Worm (Caenorhabditis elegans) whole organism, L1 larva: Measurements from ENCODE around the gene C56C10.7.
A peak's percentile ranks its signal among the peaks of the same experiment; 100 is the strongest.

Experiments used
- C04F5.9 ChIP-seq: sonication (generic microtip); optimal IDR thresholded peaks from 2 replicates; lab custom pipeline; 2016; ENCODE audit warnings: missing genetic modification characterization, missing compliant biosample characterization
- C34B4.2 ChIP-seq: sonication (generic microtip); optimal IDR thresholded peaks from 2 replicates; lab custom pipeline; 2017; ENCODE audit warnings: mild to moderate bottlenecking, missing genetic modification characterization, missing compliant biosample characterization
- Y116A8C.19 ChIP-seq: sonication (generic microtip); optimal IDR thresholded peaks from 2 replicates; lab custom pipeline; 2016; ENCODE audit warnings: missing compliant biosample characterization, missing genetic modification characterization, borderline replicate concordance
- ama-1 ChIP-seq: fragments of 150-350 bp; optimal IDR thresholded peaks from 2 replicates; lab custom pipeline; 2014
- blmp-1 ChIP-seq: fragments of 150-350 bp; optimal IDR thresholded peaks from 2 replicates; lab custom pipeline; 2014; ENCODE audit warnings: missing biosample characterization, missing genetic modification characterization
- ceh-63 ChIP-seq: fragments of 200-800 bp; sonication (Bioruptor generic); optimal IDR thresholded peaks from 2 replicates; lab custom pipeline; 2018; ENCODE audit warnings: mild to moderate bottlenecking, missing genetic modification characterization, missing compliant biosample characterization
- ceh-8 ChIP-seq: fragments of 200-800 bp; sonication (Bioruptor generic); optimal IDR thresholded peaks from 2 replicates; lab custom pipeline; 2018; ENCODE audit warnings: mild to moderate bottlenecking, missing genetic modification characterization, moderate library complexity, missing compliant biosample characterization
- ceh-82 ChIP-seq, 3 experiments: fragments of 150-350 bp in 1 of 3; sonication (generic microtip) in 2 of 3; optimal IDR thresholded peaks; 2 replicates each; lab custom pipeline; 2014 to 2017; ENCODE audit warnings: missing biosample characterization in 3 of 3, missing genetic modification characterization in 3 of 3
- dsc-1 ChIP-seq: sonication (generic microtip); optimal IDR thresholded peaks from 2 replicates; lab custom pipeline; 2016; ENCODE audit warnings: mild to moderate bottlenecking, missing genetic modification characterization, missing compliant biosample characterization
- efl-1 ChIP-seq, 4 experiments: fragments of 150-350 bp; optimal IDR thresholded peaks in 3 of 4; peaks in 1 of 4; 1 replicate in 1 of 4; 2 replicates in 3 of 4; lab custom pipeline; 2014; ENCODE audit warnings: missing biosample characterization in 2 of 4, missing genetic modification characterization in 2 of 4, missing genetic modification reagents in 2 of 4
- efl-3 ChIP-seq: fragments of 200-800 bp; sonication (Bioruptor generic); optimal IDR thresholded peaks from 2 replicates; lab custom pipeline; 2018; ENCODE audit warnings: mild to moderate bottlenecking, missing genetic modification characterization, missing compliant biosample characterization
- elt-2 ChIP-seq: sonication (generic microtip); optimal IDR thresholded peaks from 2 replicates; lab custom pipeline; 2016; ENCODE audit warnings: missing genetic modification characterization, mild to moderate bottlenecking, inconsistent platforms, missing compliant biosample characterization, missing genetic modification reagents
- elt-3 ChIP-seq, 6 experiments: fragments of 150-350 bp in 1 of 6; sonication (generic microtip); optimal IDR thresholded peaks; 2 replicates each; lab custom pipeline; 2017 to 2018; ENCODE audit warnings: missing biosample characterization in 6 of 6, missing genetic modification characterization in 6 of 6, inconsistent platforms in 1 of 6
- fkh-10 ChIP-seq: sonication (generic microtip); optimal IDR thresholded peaks from 2 replicates; lab custom pipeline; 2017; ENCODE audit warnings: missing biosample characterization, missing genetic modification reagents, missing genetic modification characterization
- fkh-8 ChIP-seq: sonication (generic microtip); optimal IDR thresholded peaks from 2 replicates; lab custom pipeline; 2016; ENCODE audit warnings: mild to moderate bottlenecking, missing genetic modification characterization, missing compliant biosample characterization
- fos-1 ChIP-seq: fragments of 150-350 bp; optimal IDR thresholded peaks from 2 replicates; lab custom pipeline; 2014; ENCODE audit warnings: missing biosample characterization, missing genetic modification characterization
- grh-1 ChIP-seq: fragments of 200-800 bp; sonication (Bioruptor generic); IDR thresholded peaks from 2 replicates; pipeline ENCODE4 v1.3.6; 2022; ENCODE audit warnings: missing genetic modification reagents, missing genetic modification characterization, missing compliant biosample characterization
- hlh-17 ChIP-seq: fragments of 200-800 bp; sonication (Bioruptor generic); optimal IDR thresholded peaks from 2 replicates; lab custom pipeline; 2018; ENCODE audit warnings: missing genetic modification characterization, mild to moderate bottlenecking, missing compliant biosample characterization, moderate library complexity, borderline replicate concordance
- hlh-4 ChIP-seq: sonication (generic microtip); optimal IDR thresholded peaks from 2 replicates; lab custom pipeline; 2016; ENCODE audit warnings: mild to moderate bottlenecking, missing genetic modification characterization, missing compliant biosample characterization
- hpl-2 ChIP-seq: fragments of 150-350 bp; optimal IDR thresholded peaks from 2 replicates; lab custom pipeline; 2014; ENCODE audit warnings: missing biosample characterization, missing genetic modification reagents, missing genetic modification characterization
- jun-1 ChIP-seq: fragments of 150-350 bp; optimal IDR thresholded peaks from 2 replicates; lab custom pipeline; 2014; ENCODE audit warnings: missing biosample characterization, missing genetic modification reagents, missing genetic modification characterization
- lin-13 ChIP-seq: fragments of 150-350 bp; optimal IDR thresholded peaks from 2 replicates; lab custom pipeline; 2014; ENCODE audit warnings: missing biosample characterization, missing genetic modification reagents, missing genetic modification characterization
- lin-14 ChIP-seq: fragments of 200-800 bp; sonication (Bioruptor generic); optimal IDR thresholded peaks from 2 replicates; lab custom pipeline; 2018; ENCODE audit warnings: mild to moderate bottlenecking, missing genetic modification characterization, moderate library complexity, missing compliant biosample characterization
- lin-15B ChIP-seq: fragments of 150-350 bp; sonication (generic microtip); optimal IDR thresholded peaks from 3 replicates; lab custom pipeline; 2014; ENCODE audit warnings: missing biosample characterization, missing genetic modification characterization
- lin-35 ChIP-seq, 2 experiments: fragments of 150-350 bp; optimal IDR thresholded peaks; 2 replicates each; lab custom pipeline; 2014; ENCODE audit warnings: missing biosample characterization in 2 of 2, missing genetic modification characterization in 2 of 2, missing genetic modification reagents in 2 of 2
- lsy-2 ChIP-seq, 2 experiments: fragments of 150-350 bp; optimal IDR thresholded peaks; 2 replicates each; lab custom pipeline; 2014; ENCODE audit warnings: missing biosample characterization in 2 of 2, missing genetic modification characterization in 2 of 2
- nhr-11 ChIP-seq: fragments of 150-350 bp; optimal IDR thresholded peaks from 2 replicates; lab custom pipeline; 2014; ENCODE audit warnings: missing biosample characterization, missing genetic modification characterization
- nhr-12 ChIP-seq: sonication (generic microtip); optimal IDR thresholded peaks from 2 replicates; lab custom pipeline; 2017; ENCODE audit warnings: missing biosample characterization, missing genetic modification characterization
- nhr-237 ChIP-seq: fragments of 150-350 bp; optimal IDR thresholded peaks from 2 replicates; lab custom pipeline; 2014; ENCODE audit warnings: missing biosample characterization, missing genetic modification characterization
- nhr-28 ChIP-seq: fragments of 150-350 bp; optimal IDR thresholded peaks from 2 replicates; lab custom pipeline; 2014; ENCODE audit warnings: missing biosample characterization, missing genetic modification characterization
- nhr-47 ChIP-seq: sonication (generic microtip); optimal IDR thresholded peaks from 2 replicates; lab custom pipeline; 2016; ENCODE audit warnings: mild to moderate bottlenecking, missing genetic modification characterization, moderate library complexity, missing compliant biosample characterization
- nhr-71 ChIP-seq: sonication (generic microtip); optimal IDR thresholded peaks from 2 replicates; lab custom pipeline; 2016; ENCODE audit warnings: mild to moderate bottlenecking, missing genetic modification characterization, moderate library complexity, missing compliant biosample characterization
- nhr-76 ChIP-seq: sonication (generic microtip); optimal IDR thresholded peaks from 2 replicates; lab custom pipeline; 2017; ENCODE audit warnings: missing biosample characterization, missing genetic modification characterization
- nhr-77 ChIP-seq: fragments of 150-350 bp; optimal IDR thresholded peaks from 2 replicates; lab custom pipeline; 2014; ENCODE audit warnings: missing biosample characterization, missing genetic modification characterization
- nhr-90 ChIP-seq: sonication (generic microtip); optimal IDR thresholded peaks from 2 replicates; lab custom pipeline; 2016; ENCODE audit warnings: mild to moderate bottlenecking, missing genetic modification characterization, missing compliant biosample characterization; ENCODE audit not compliant: poor library complexity
- pag-3 ChIP-seq: sonication (generic microtip); optimal IDR thresholded peaks from 2 replicates; lab custom pipeline; 2017; ENCODE audit warnings: missing genetic modification characterization, mild to moderate bottlenecking, missing compliant biosample characterization, antibody characterized with exemption, borderline replicate concordance; ENCODE audit not compliant: insufficient read depth
- pax-3 ChIP-seq: fragments of 200-800 bp; sonication (Bioruptor generic); optimal IDR thresholded peaks from 2 replicates; lab custom pipeline; 2018; ENCODE audit warnings: mild to moderate bottlenecking, missing genetic modification characterization, moderate library complexity, missing compliant biosample characterization
- rnt-1 ChIP-seq: sonication (generic microtip); optimal IDR thresholded peaks from 2 replicates; lab custom pipeline; 2016; ENCODE audit warnings: mild to moderate bottlenecking, missing genetic modification characterization, moderate library complexity, missing compliant biosample characterization
- snpc-4 ChIP-seq: fragments of 150-350 bp; optimal IDR thresholded peaks from 2 replicates; lab custom pipeline; 2014; ENCODE audit warnings: missing biosample characterization, missing genetic modification characterization
- snu-23 ChIP-seq: sonication (generic microtip); optimal IDR thresholded peaks from 2 replicates; lab custom pipeline; 2016; ENCODE audit warnings: missing genetic modification characterization, missing compliant biosample characterization
- sox-4 ChIP-seq: sonication (generic microtip); optimal IDR thresholded peaks from 2 replicates; lab custom pipeline; 2016; ENCODE audit warnings: missing genetic modification characterization, missing compliant biosample characterization
- sptf-1 ChIP-seq: fragments of 150-350 bp; optimal IDR thresholded peaks from 2 replicates; lab custom pipeline; 2014; ENCODE audit warnings: missing biosample characterization, missing genetic modification characterization
- tlp-1 ChIP-seq: fragments of 150-350 bp; optimal IDR thresholded peaks from 2 replicates; lab custom pipeline; 2014; ENCODE audit warnings: missing biosample characterization, missing genetic modification characterization
- unc-62 ChIP-seq: fragments of 150-350 bp; optimal IDR thresholded peaks from 2 replicates; lab custom pipeline; 2014; ENCODE audit warnings: missing biosample characterization, missing genetic modification reagents, missing genetic modification characterization
- unc-86 ChIP-seq: sonication (generic microtip); optimal IDR thresholded peaks from 2 replicates; lab custom pipeline; 2016; ENCODE audit warnings: missing genetic modification characterization, missing compliant biosample characterization
- vab-15 ChIP-seq: sonication (generic microtip); optimal IDR thresholded peaks from 2 replicates; lab custom pipeline; 2017; ENCODE audit warnings: missing genotype, mild to moderate bottlenecking, missing genetic modification characterization, missing compliant biosample characterization
- ztf-4 ChIP-seq: fragments of 150-350 bp; optimal IDR thresholded peaks from 2 replicates; lab custom pipeline; 2014; ENCODE audit warnings: missing biosample characterization, missing genetic modification characterization

Gene C56C10.7

ce11 chrII:6565077-6565476, 22.3 kb downstream of the C56C10.7 start, which contains the start of gene mpz-3 (continued):
- peak; percentile 46 for TF ChIP-seq nhr-47
- TF ChIP-seq snpc-4, result no peak
- no peak for TF ChIP-seq nhr-76 (tag; lab: Kevin White, UChicago)
- no peak for TF ChIP-seq hlh-4 (tag; lab: Kevin White, UChicago)
- TF ChIP-seq nhr-237 (tag; lab: Kevin White, UChicago), result no peak
- no peak for TF ChIP-seq fkh-8 (tag; lab: Kevin White, UChicago)
- no peak for TF ChIP-seq elt-3 (tag; optimal IDR thresholded peaks at IDR 0.05; lab: Kevin White, UChicago)
- TF ChIP-seq, all 84 proteins: peak for 25

- TF ChIP-seq lsy-2 (tag; optimal IDR thresholded peaks at IDR 0.05; lab: Kevin White, UChicago), result peak in 1 of 2 experiments; percentile 14
- TF ChIP-seq lin-15B (tag; lab: Kevin White, UChicago), result no peak
- TF ChIP-seq unc-86 (tag; lab: Kevin White, UChicago), result no peak
- TF ChIP-seq nhr-11, result no peak
- no peak for TF ChIP-seq sox-4 (tag; lab: Kevin White, UChicago)
- peak; percentile 11 for TF ChIP-seq rnt-1 (tag; lab: Kevin White, UChicago)
- peak; percentile 24 to 40 for TF ChIP-seq efl-1 (optimal IDR thresholded peaks at IDR 0.05; lab: Kevin White, UChicago)
- peak; percentile 16 to 89 for TF ChIP-seq efl-1 (GFP tag; optimal IDR thresholded peaks at IDR 0.05 in 1 of 2; lab: Kevin White, UChicago)
- no peak for TF ChIP-seq elt-2 (tag; lab: Kevin White, UChicago)
- TF ChIP-seq ceh-8 (GFP tag; lab: Kevin White, UChicago), result no peak
- no peak for TF ChIP-seq sptf-1 (tag; lab: Kevin White, UChicago)
- TF ChIP-seq jun-1 (tag; lab: Kevin White, UChicago), result peak; percentile 26
- no peak for TF ChIP-seq pax-3 (tag; lab: Kevin White, UChicago)
- TF ChIP-seq blmp-1, result peak; percentile 50
- TF ChIP-seq ama-1, result no peak
- no peak for TF ChIP-seq hlh-4 (tag; lab: Kevin White, UChicago)
- no peak for TF ChIP-seq ceh-63 (GFP tag; lab: Kevin White, UChicago)
- TF ChIP-seq ceh-82 (tag; optimal IDR thresholded peaks at IDR 0.05; lab: Kevin White, UChicago), result peak in 1 of 3 experiments; percentile 14
- no peak for TF ChIP-seq snpc-4
- TF ChIP-seq lin-14, result peak; percentile 78
- TF ChIP-seq fos-1 (tag; lab: Kevin White, UChicago), result no peak
- TF ChIP-seq fkh-10 (GFP tag; lab: Kevin White, UChicago), result peak; percentile 44
- TF ChIP-seq nhr-90 (tag; lab: Kevin White, UChicago), result no peak
- peak; percentile 12 for TF ChIP-seq snu-23
- peak; percentile 35 for TF ChIP-seq fkh-8 (tag; lab: Kevin White, UChicago)
- no peak for TF ChIP-seq C04F5.9 (tag; lab: Kevin White, UChicago)
- no peak for TF ChIP-seq vab-15
- TF ChIP-seq grh-1 (GFP tag; lab: Robert Waterston, UW), result no peak
- no peak for TF ChIP-seq Y116A8C.19 (tag; lab: Kevin White, UChicago)
- TF ChIP-seq dsc-1 (tag; lab: Kevin White, UChicago), result peak; percentile 14
- no peak for TF ChIP-seq lin-13 (GFP tag; lab: Kevin White, UChicago)
- TF ChIP-seq ztf-4 (tag; lab: Kevin White, UChicago), result no peak
- TF ChIP-seq tlp-1 (tag; lab: Kevin White, UChicago), result no peak
Observed at ce11 chrII:6563238-6563637, 24.1 kb downstream of the C56C10.7 start.

ce11 chrII:6562203-6562867, 25.0 kb downstream of the C56C10.7 start:
- TF ChIP-seq efl-3 (GFP tag; lab: Kevin White, UChicago) (no peak), hlh-17 (GFP tag; lab: Kevin White, UChicago) (no peak), ceh-8 (GFP tag; lab: Kevin White, UChicago) (no peak), nhr-28 (tag; lab: Kevin White, UChicago) (no peak), elt-3 (tag; optimal IDR thresholded peaks at IDR 0.05; lab: Kevin White, UChicago) (peak in 1 of 6 experiments; percentile 6), rnt-1 (tag; lab: Kevin White, UChicago) (no peak), nhr-77 (tag; lab: Kevin White, UChicago) (no peak), lin-35 (GFP tag; optimal IDR thresholded peaks at IDR 0.05; lab: Kevin White, UChicago) (no peak), nhr-12 (tag; lab: Kevin White, UChicago) (no peak), hpl-2 (no peak), unc-62 (GFP tag; lab: Kevin White, UChicago) (no peak), nhr-71 (tag; lab: Kevin White, UChicago) (no peak), elt-2 (tag; lab: Kevin White, UChicago) (no peak), blmp-1 (peak; percentile 65), pag-3 (no peak), fkh-10 (GFP tag; lab: Kevin White, UChicago) (no peak), dsc-1 (tag; lab: Kevin White, UChicago) (no peak), C34B4.2 (tag; lab: Kevin White, UChicago) (no peak), C04F5.9 (tag; lab: Kevin White, UChicago) (no peak)
